Fruit fly (Drosophila melanogaster) whole organism, prepupa: ENCODE measurements around the gene CG42727.

ENCODE experiments used
- Blimp-1 ChIP-seq: fragments of 200-800 bp; sonication (Bioruptor generic); optimal IDR thresholded peaks from 3 replicates; lab custom pipeline; 2017; ENCODE audit warnings: missing biosample characterization, missing genetic modification characterization, mild to moderate bottlenecking, moderate library complexity, missing genetic modification reagents
- CG10631 ChIP-seq: fragments of 200-800 bp; sonication (Bioruptor generic); optimal IDR thresholded peaks from 2 replicates; lab custom pipeline; 2016; ENCODE audit warnings: missing biosample characterization, missing genetic modification characterization
- CG11294 ChIP-seq: fragments of 200-800 bp; sonication (Bioruptor generic); IDR thresholded peaks from 2 replicates; pipeline ENCODE4 v1.3.6; 2022; ENCODE audit warnings: missing biosample characterization, missing genetic modification characterization
- CG11762 ChIP-seq: fragments of 200-800 bp; sonication (Bioruptor generic); optimal IDR thresholded peaks from 3 replicates; lab custom pipeline; 2016; ENCODE audit warnings: missing biosample characterization, missing genetic modification characterization; ENCODE audit not compliant: insufficient read depth
- CG11902 ChIP-seq: fragments of 200-800 bp; sonication (Bioruptor generic); optimal IDR thresholded peaks from 3 replicates; lab custom pipeline; 2016; ENCODE audit warnings: missing biosample characterization, missing genetic modification characterization
- CG15336 ChIP-seq: fragments of 200-800 bp; sonication (Bioruptor generic); IDR thresholded peaks from 2 replicates; pipeline ENCODE4 v1.3.6; 2022; ENCODE audit warnings: missing biosample characterization, missing genetic modification characterization
- CG1621 ChIP-seq: fragments of 200-800 bp; sonication (Bioruptor generic); optimal IDR thresholded peaks from 3 replicates; lab custom pipeline; 2018; ENCODE audit warnings: missing biosample characterization, mild to moderate bottlenecking, missing genetic modification characterization
- CG31627 ChIP-seq: fragments of 200-800 bp; sonication (Bioruptor generic); optimal IDR thresholded peaks from 3 replicates; lab custom pipeline; 2016; ENCODE audit warnings: missing biosample characterization, missing genetic modification characterization
- CG32006 ChIP-seq: fragments of 200-800 bp; sonication (Bioruptor generic); optimal IDR thresholded peaks from 3 replicates; lab custom pipeline; 2017; ENCODE audit warnings: missing biosample characterization, mild to moderate bottlenecking, missing genetic modification characterization
- CG4318 ChIP-seq: fragments of 200-800 bp; sonication (Bioruptor generic); optimal IDR thresholded peaks from 3 replicates; lab custom pipeline; 2017; ENCODE audit warnings: missing biosample characterization, mild to moderate bottlenecking, missing genetic modification characterization
- CG6163 ChIP-seq: fragments of 200-800 bp; sonication (Bioruptor generic); IDR thresholded peaks from 3 replicates; pipeline ENCODE4 v1.3.6; 2022; ENCODE audit warnings: missing biosample characterization, missing genetic modification characterization
- CG6276 ChIP-seq: fragments of 200-800 bp; sonication (Bioruptor generic); optimal IDR thresholded peaks from 2 replicates; lab custom pipeline; 2017; ENCODE audit warnings: missing biosample characterization, mild to moderate bottlenecking, missing genetic modification characterization
- CG6808 ChIP-seq: fragments of 200-800 bp; sonication (Bioruptor generic); optimal IDR thresholded peaks from 3 replicates; lab custom pipeline; 2017; ENCODE audit warnings: missing biosample characterization, missing genetic modification characterization, mild to moderate bottlenecking, moderate library complexity, missing genetic modification reagents
- CG6854 ChIP-seq: fragments of 200-800 bp; sonication (Bioruptor generic); optimal IDR thresholded peaks from 2 replicates; lab custom pipeline; 2017; ENCODE audit warnings: missing biosample characterization, mild to moderate bottlenecking, missing genetic modification characterization
- CG7368 ChIP-seq: fragments of 200-800 bp; sonication (Bioruptor generic); optimal IDR thresholded peaks from 3 replicates; lab custom pipeline; 2016; ENCODE audit warnings: missing biosample characterization, missing genetic modification characterization
- CG8632 ChIP-seq: fragments of 200-800 bp; sonication (Bioruptor generic); optimal IDR thresholded peaks from 3 replicates; lab custom pipeline; 2016; ENCODE audit warnings: missing biosample characterization, missing genetic modification characterization
- Eip75B ChIP-seq: fragments of 200-800 bp; sonication (Bioruptor generic); optimal IDR thresholded peaks from 3 replicates; lab custom pipeline; 2016; ENCODE audit warnings: missing biosample characterization, missing genetic modification characterization
- Eip78C ChIP-seq: fragments of 200-800 bp; sonication (Bioruptor generic); peaks from one replicate; lab custom pipeline; 2016; ENCODE audit warnings: missing biosample characterization, missing genetic modification characterization
- Eip93F ChIP-seq: fragments of 200-800 bp; sonication (Bioruptor generic); optimal IDR thresholded peaks from 2 replicates; lab custom pipeline; 2016; ENCODE audit warnings: missing biosample characterization, mild to moderate bottlenecking, missing genetic modification characterization
- Ets21C ChIP-seq: fragments of 200-800 bp; sonication (Bioruptor generic); optimal IDR thresholded peaks from 3 replicates; lab custom pipeline; 2016; ENCODE audit warnings: missing biosample characterization, missing genetic modification characterization
- Ets96B ChIP-seq: fragments of 200-800 bp; optimal IDR thresholded peaks from 2 replicates; lab custom pipeline; 2019; ENCODE audit warnings: missing biosample characterization, mild to moderate bottlenecking, missing genetic modification characterization, moderate library complexity
- Gug ChIP-seq: fragments of 200-800 bp; sonication (Bioruptor generic); IDR thresholded peaks from 2 replicates; pipeline ENCODE4 v1.3.6; 2022; ENCODE audit warnings: missing biosample characterization, missing genetic modification characterization
- Hr38 ChIP-seq: sonication (Bioruptor generic); optimal IDR thresholded peaks from 2 replicates; lab custom pipeline; 2016; ENCODE audit warnings: missing biosample characterization, missing genetic modification characterization
- Hr39 ChIP-seq: fragments of 200-800 bp; sonication (Bioruptor generic); optimal IDR thresholded peaks from 2 replicates; lab custom pipeline; 2016; ENCODE audit warnings: missing biosample characterization, missing genetic modification characterization
- Lpt ChIP-seq: fragments of 200-800 bp; sonication (Bioruptor generic); optimal IDR thresholded peaks from 3 replicates; lab custom pipeline; 2016; ENCODE audit warnings: missing biosample characterization, missing genetic modification characterization
- Met ChIP-seq: fragments of 200-800 bp; sonication (Bioruptor generic); optimal IDR thresholded peaks from 3 replicates; lab custom pipeline; 2016; ENCODE audit warnings: missing biosample characterization, missing genetic modification characterization
- OdsH ChIP-seq: fragments of 200-800 bp; sonication (Bioruptor generic); optimal IDR thresholded peaks from 3 replicates; lab custom pipeline; 2016; ENCODE audit warnings: missing biosample characterization, missing genetic modification characterization
- Smox ChIP-seq: fragments of 200-800 bp; sonication (Bioruptor generic); optimal IDR thresholded peaks from 3 replicates; lab custom pipeline; 2016; ENCODE audit warnings: missing biosample characterization, missing genetic modification characterization
- Sox102F ChIP-seq: fragments of 200-800 bp; sonication (Bioruptor generic); optimal IDR thresholded peaks from 2 replicates; lab custom pipeline; 2016; ENCODE audit warnings: missing biosample characterization, mild to moderate bottlenecking, missing genetic modification characterization
- achi ChIP-seq: fragments of 200-800 bp; sonication (Bioruptor generic); optimal IDR thresholded peaks from 3 replicates; lab custom pipeline; 2016; ENCODE audit warnings: missing biosample characterization, missing genetic modification characterization
- dac ChIP-seq: fragments of 200-800 bp; sonication (Bioruptor generic); optimal IDR thresholded peaks from 2 replicates; lab custom pipeline; 2017; ENCODE audit warnings: missing biosample characterization, mild to moderate bottlenecking, missing genetic modification characterization
- esn ChIP-seq: fragments of 200-800 bp; sonication (Bioruptor generic); optimal IDR thresholded peaks from 2 replicates; lab custom pipeline; 2016; ENCODE audit warnings: missing biosample characterization, mild to moderate bottlenecking, missing genetic modification characterization, moderate library complexity
- fd59A ChIP-seq: fragments of 200-800 bp; sonication (Bioruptor generic); optimal IDR thresholded peaks from 2 replicates; lab custom pipeline; 2017; ENCODE audit warnings: missing biosample characterization, mild to moderate bottlenecking, missing genetic modification characterization, missing genetic modification reagents
- lz ChIP-seq: fragments of 200-800 bp; sonication (Bioruptor generic); optimal IDR thresholded peaks from 3 replicates; lab custom pipeline; 2016; ENCODE audit warnings: missing biosample characterization, missing genetic modification characterization
- pdm3 ChIP-seq: fragments of 200-800 bp; sonication (Bioruptor generic); optimal IDR thresholded peaks from 3 replicates; lab custom pipeline; 2016; ENCODE audit warnings: missing biosample characterization, missing genetic modification characterization
- salr ChIP-seq, 2 experiments: fragments of 200-800 bp; sonication (Bioruptor generic); optimal IDR thresholded peaks; 3 replicates each; lab custom pipeline; 2016 to 2018; ENCODE audit warnings: missing biosample characterization in 2 of 2, missing genetic modification characterization in 2 of 2, mild to moderate bottlenecking in 1 of 2
- spab ChIP-seq: fragments of 200-800 bp; sonication (Bioruptor generic); optimal IDR thresholded peaks from 2 replicates; lab custom pipeline; 2017; ENCODE audit warnings: missing biosample characterization, mild to moderate bottlenecking, missing genetic modification characterization, missing genetic modification reagents
- ss ChIP-seq, 2 experiments: fragments of 200-800 bp; sonication (Bioruptor generic); optimal IDR thresholded peaks; 2 replicates in 1 of 2; 3 replicates in 1 of 2; lab custom pipeline; 2017 to 2018; ENCODE audit warnings: mild to moderate bottlenecking in 2 of 2, missing biosample characterization in 2 of 2, missing genetic modification characterization in 2 of 2, moderate library complexity in 1 of 2
- svp ChIP-seq: fragments of 200-800 bp; sonication (Bioruptor generic); peaks from one replicate; lab custom pipeline; 2016; ENCODE audit warnings: missing biosample characterization, missing genetic modification characterization
- topi ChIP-seq: fragments of 200-800 bp; sonication (Bioruptor generic); optimal IDR thresholded peaks from 3 replicates; lab custom pipeline; 2016; ENCODE audit warnings: missing biosample characterization, missing genetic modification characterization
- vri ChIP-seq: fragments of 200-800 bp; sonication (Bioruptor generic); optimal IDR thresholded peaks from 3 replicates; lab custom pipeline; 2016; ENCODE audit warnings: missing biosample characterization, mild to moderate bottlenecking, missing genetic modification characterization

The CG42727 gene

dm6 chr3R:15356645-15357431 lies 9.0 kb downstream of the CG42727 start, which contains the start of the genes Atg4b and Hibch (continued):
- TF ChIP-seq Ets96B (peak; percentile 68), CG11902 (GFP tag; lab: Kevin White, UChicago) (peak; percentile 85), CG7368 (GFP tag; lab: Kevin White, UChicago) (peak; percentile 67), salr (GFP tag; optimal IDR thresholded peaks at IDR 0.05; lab: Kevin White, UChicago) (peak in 1 of 2 experiments; percentile 62), spab (GFP tag; lab: Kevin White, UChicago) (no peak), lz (GFP tag; lab: Kevin White, UChicago) (peak; percentile 74), CG1621 (tag; lab: Kevin White, UChicago) (peak; percentile 54), CG11762 (GFP tag; lab: Kevin White, UChicago) (peak; percentile 75), Hr38 (GFP tag; lab: Kevin White, UChicago) (no peak), CG6808 (GFP tag; lab: Kevin White, UChicago) (no peak), CG31627 (GFP tag; lab: Kevin White, UChicago) (peak; percentile 61), Gug (peak; percentile 83), Lpt (no peak), Eip75B (no peak), dac (GFP tag; lab: Kevin White, UChicago) (peak; percentile 72)

DNA sequence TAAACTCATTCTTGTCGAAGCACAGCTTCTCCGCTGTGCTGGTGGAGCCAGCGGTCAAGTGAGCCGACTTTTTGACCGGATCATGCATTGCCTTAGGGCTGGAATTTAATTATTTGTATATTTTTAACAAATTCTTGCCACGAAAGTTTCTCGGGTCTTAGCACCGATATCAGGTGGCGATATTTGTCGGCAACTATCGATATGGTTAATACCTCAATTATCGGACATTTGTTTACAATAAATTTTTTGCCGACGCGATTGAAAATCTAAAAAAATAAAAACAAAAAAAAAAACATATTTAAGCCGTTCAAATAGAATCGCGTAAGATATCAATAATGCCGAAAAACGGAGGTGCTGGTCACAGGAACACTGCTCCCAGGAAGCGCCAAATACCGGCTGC lies 13.6 kb downstream of the CG42727 start, which contains the start of the genes Cog2 and Trax:
Gene Cog2 (minus strand): TSS at position 168 of the 400 bp plus-strand sequence.
Gene Trax (plus strand): TSS at position 203 of the 400 bp plus-strand sequence.
- TF ChIP-seq Ets96B (no peak), Ets21C (GFP tag; lab: Kevin White, UChicago) (no peak), Gug (no peak), Lpt (no peak), achi (GFP tag; lab: Kevin White, UChicago) (no peak), CG11762 (GFP tag; lab: Kevin White, UChicago) (no peak), Eip93F (GFP tag; lab: Kevin White, UChicago) (no peak), CG6163 (GFP tag; lab: Robert Waterston, UW) (no peak), topi (GFP tag; lab: Kevin White, UChicago) (no peak), dac (GFP tag; lab: Kevin White, UChicago) (no peak)

- TF ChIP-seq Eip78C (peak; percentile 52), Blimp-1 (GFP tag; lab: Kevin White, UChicago) (no peak), CG10631 (GFP tag; lab: Kevin White, UChicago) (no peak), esn (GFP tag; lab: Kevin White, UChicago) (peak; percentile 34), Hr38 (GFP tag; lab: Kevin White, UChicago) (no peak), dac (GFP tag; lab: Kevin White, UChicago) (no peak)
Measured at dm6 chr3R:15363608-15364007, 15.8 kb downstream of the CG42727 start, which contains the start of gene CG6171. Gene CG6171, minus strand, starts transcription at chr3R:15363857.

DNA sequence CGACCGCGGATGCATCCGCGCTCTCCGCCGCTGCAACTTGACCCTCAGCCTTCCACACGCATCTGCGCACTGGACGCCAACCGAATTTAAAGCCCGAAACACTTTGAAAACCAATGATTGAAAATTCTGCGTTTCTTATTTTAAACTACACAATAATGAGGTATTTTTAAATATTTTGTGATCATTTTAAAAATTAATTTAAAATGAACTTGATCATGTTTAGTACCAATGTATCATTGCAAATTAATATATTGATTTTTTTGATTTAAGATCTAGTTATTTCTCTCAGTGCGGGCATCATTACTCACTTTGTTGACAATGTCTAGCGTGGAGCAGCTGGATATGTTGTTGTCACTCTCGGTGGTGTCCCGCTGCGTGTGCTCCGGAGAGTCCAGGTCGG lies 19.0 kb downstream of the CG42727 start:
- no peak for TF ChIP-seq CG6276
- no peak for TF ChIP-seq Gug
- TF ChIP-seq fd59A (GFP tag; lab: Kevin White, UChicago): no peak
- no peak for TF ChIP-seq CG6854
- TF ChIP-seq CG11294 (GFP tag; lab: Robert Waterston, UW): no peak
- peak; percentile 81 for TF ChIP-seq CG15336 (GFP tag; lab: Robert Waterston, UW)
- no peak for TF ChIP-seq Sox102F
- no peak for TF ChIP-seq Met
- no peak for TF ChIP-seq vri
- no peak for TF ChIP-seq Blimp-1 (GFP tag; lab: Kevin White, UChicago)
- TF ChIP-seq achi (GFP tag; lab: Kevin White, UChicago): no peak
- peak; percentile 60; the same call in 2 of the 3 replicates for TF ChIP-seq CG6163 (GFP tag; lab: Robert Waterston, UW)
- TF ChIP-seq OdsH (GFP tag; lab: Kevin White, UChicago): no peak
- no peak for TF ChIP-seq spab (GFP tag; lab: Kevin White, UChicago)
- TF ChIP-seq CG1621 (tag; lab: Kevin White, UChicago): no peak
- TF ChIP-seq CG11902 (GFP tag; lab: Kevin White, UChicago): no peak
- TF ChIP-seq pdm3: no peak
- peak; percentile 57 for TF ChIP-seq Ets96B
- peak; percentile 68 for TF ChIP-seq esn (GFP tag; lab: Kevin White, UChicago)
- TF ChIP-seq Hr39 (GFP tag; lab: Kevin White, UChicago): no peak
- TF ChIP-seq CG32006 (GFP tag; lab: Kevin White, UChicago): no peak
- no peak for TF ChIP-seq CG8632 (GFP tag; lab: Kevin White, UChicago)
- no peak for TF ChIP-seq Lpt
- no peak for TF ChIP-seq Smox (GFP tag; lab: Kevin White, UChicago)
- TF ChIP-seq svp: peak; percentile 94
- no peak for TF ChIP-seq CG10631 (GFP tag; lab: Kevin White, UChicago)
- no peak for TF ChIP-seq CG4318 (GFP tag; lab: Kevin White, UChicago)
- TF ChIP-seq CG6808 (GFP tag; lab: Kevin White, UChicago): no peak
- TF ChIP-seq ss (GFP tag; optimal IDR thresholded peaks at IDR 0.05; lab: Kevin White, UChicago): no peak
